Worm (Caenorhabditis elegans) whole organism, L1 larva: ENCODE measurements around the gene C50F4.9.
A peak's percentile ranks its signal among the peaks of the same experiment; 100 is the strongest.

Experiments used
- C04F5.9 ChIP-seq: sonication (generic microtip); optimal IDR thresholded peaks from 2 replicates; lab custom pipeline; 2016; ENCODE audit warnings: missing genetic modification characterization, missing compliant biosample characterization
- C16A3.4 ChIP-seq: fragments of 150-350 bp; optimal IDR thresholded peaks from 2 replicates; lab custom pipeline; 2014; ENCODE audit warnings: missing biosample characterization, missing genetic modification characterization
- C34B4.2 ChIP-seq: sonication (generic microtip); optimal IDR thresholded peaks from 2 replicates; lab custom pipeline; 2017; ENCODE audit warnings: mild to moderate bottlenecking, missing genetic modification characterization, missing compliant biosample characterization
- F16B12.6 ChIP-seq: fragments of 150-350 bp; optimal IDR thresholded peaks from 2 replicates; lab custom pipeline; 2014; ENCODE audit warnings: missing biosample characterization, missing genetic modification characterization
- aly-2 ChIP-seq: fragments of 150-350 bp; optimal IDR thresholded peaks from 2 replicates; lab custom pipeline; 2014; ENCODE audit warnings: missing biosample characterization, missing genetic modification characterization
- ama-1 ChIP-seq: fragments of 150-350 bp; optimal IDR thresholded peaks from 2 replicates; lab custom pipeline; 2014
- blmp-1 ChIP-seq: fragments of 150-350 bp; optimal IDR thresholded peaks from 2 replicates; lab custom pipeline; 2014; ENCODE audit warnings: missing biosample characterization, missing genetic modification characterization
- ceh-8 ChIP-seq: fragments of 200-800 bp; sonication (Bioruptor generic); optimal IDR thresholded peaks from 2 replicates; lab custom pipeline; 2018; ENCODE audit warnings: mild to moderate bottlenecking, missing genetic modification characterization, moderate library complexity, missing compliant biosample characterization
- ceh-88 ChIP-seq: fragments of 200-800 bp; sonication (Bioruptor generic); IDR thresholded peaks from 2 replicates; pipeline ENCODE4 v1.3.6; 2022; ENCODE audit warnings: missing genetic modification characterization, missing compliant biosample characterization
- ces-1 ChIP-seq: fragments of 150-350 bp; optimal IDR thresholded peaks from 2 replicates; lab custom pipeline; 2014; ENCODE audit warnings: missing biosample characterization, missing genetic modification reagents, missing genetic modification characterization
- dsc-1 ChIP-seq: sonication (generic microtip); optimal IDR thresholded peaks from 2 replicates; lab custom pipeline; 2016; ENCODE audit warnings: mild to moderate bottlenecking, missing genetic modification characterization, missing compliant biosample characterization
- efl-1 ChIP-seq, 4 experiments: fragments of 150-350 bp; optimal IDR thresholded peaks in 3 of 4; peaks in 1 of 4; 1 replicate in 1 of 4; 2 replicates in 3 of 4; lab custom pipeline; 2014; ENCODE audit warnings: missing biosample characterization in 2 of 4, missing genetic modification characterization in 2 of 4, missing genetic modification reagents in 2 of 4
- efl-3 ChIP-seq: fragments of 200-800 bp; sonication (Bioruptor generic); optimal IDR thresholded peaks from 2 replicates; lab custom pipeline; 2018; ENCODE audit warnings: mild to moderate bottlenecking, missing genetic modification characterization, missing compliant biosample characterization
- egl-13 ChIP-seq: sonication (generic microtip); optimal IDR thresholded peaks from 2 replicates; lab custom pipeline; 2016; ENCODE audit warnings: missing genotype, missing genetic modification reagents, missing genetic modification characterization, missing compliant biosample characterization
- egl-27 ChIP-seq, 2 experiments: fragments of 150-350 bp in 1 of 2; sonication (generic microtip); optimal IDR thresholded peaks; 3 replicates each; lab custom pipeline; 2017 to 2018; ENCODE audit warnings: missing biosample characterization in 2 of 2, missing genetic modification characterization in 2 of 2, missing genetic modification reagents in 2 of 2
- elt-2 ChIP-seq: sonication (generic microtip); optimal IDR thresholded peaks from 2 replicates; lab custom pipeline; 2016; ENCODE audit warnings: missing genetic modification characterization, mild to moderate bottlenecking, inconsistent platforms, missing compliant biosample characterization, missing genetic modification reagents
- ets-5 ChIP-seq: fragments of 200-800 bp; sonication (Bioruptor generic); IDR thresholded peaks from 2 replicates; pipeline ENCODE4 v1.3.6; 2022; ENCODE audit warnings: missing genetic modification characterization, missing compliant biosample characterization
- fkh-4 ChIP-seq: sonication (generic microtip); optimal IDR thresholded peaks from 2 replicates; lab custom pipeline; 2016; ENCODE audit warnings: missing compliant biosample characterization, missing genetic modification characterization, borderline replicate concordance
- fkh-8 ChIP-seq: sonication (generic microtip); optimal IDR thresholded peaks from 2 replicates; lab custom pipeline; 2016; ENCODE audit warnings: mild to moderate bottlenecking, missing genetic modification characterization, missing compliant biosample characterization
- fos-1 ChIP-seq: fragments of 150-350 bp; optimal IDR thresholded peaks from 2 replicates; lab custom pipeline; 2014; ENCODE audit warnings: missing biosample characterization, missing genetic modification characterization
- hlh-17 ChIP-seq: fragments of 200-800 bp; sonication (Bioruptor generic); optimal IDR thresholded peaks from 2 replicates; lab custom pipeline; 2018; ENCODE audit warnings: missing genetic modification characterization, mild to moderate bottlenecking, missing compliant biosample characterization, moderate library complexity, borderline replicate concordance
- hlh-4 ChIP-seq: sonication (generic microtip); optimal IDR thresholded peaks from 2 replicates; lab custom pipeline; 2016; ENCODE audit warnings: mild to moderate bottlenecking, missing genetic modification characterization, missing compliant biosample characterization
- irx-1 ChIP-seq: sonication (generic microtip); optimal IDR thresholded peaks from 2 replicates; lab custom pipeline; 2016; ENCODE audit warnings: missing genetic modification characterization, missing compliant biosample characterization
- lin-14 ChIP-seq: fragments of 200-800 bp; sonication (Bioruptor generic); optimal IDR thresholded peaks from 2 replicates; lab custom pipeline; 2018; ENCODE audit warnings: mild to moderate bottlenecking, missing genetic modification characterization, moderate library complexity, missing compliant biosample characterization
- lin-15B ChIP-seq: fragments of 150-350 bp; sonication (generic microtip); optimal IDR thresholded peaks from 3 replicates; lab custom pipeline; 2014; ENCODE audit warnings: missing biosample characterization, missing genetic modification characterization
- lin-35 ChIP-seq, 2 experiments: fragments of 150-350 bp; optimal IDR thresholded peaks; 2 replicates each; lab custom pipeline; 2014; ENCODE audit warnings: missing biosample characterization in 2 of 2, missing genetic modification characterization in 2 of 2, missing genetic modification reagents in 2 of 2
- lin-39 ChIP-seq: fragments of 150-350 bp; optimal IDR thresholded peaks from 2 replicates; lab custom pipeline; 2014; ENCODE audit warnings: missing biosample characterization, missing genetic modification reagents, missing genetic modification characterization
- lir-3 ChIP-seq: sonication (generic microtip); optimal IDR thresholded peaks from 2 replicates; lab custom pipeline; 2016; ENCODE audit warnings: mild to moderate bottlenecking, missing genetic modification characterization, moderate library complexity, missing compliant biosample characterization; ENCODE audit not compliant: poor library complexity
- lsy-2 ChIP-seq, 2 experiments: fragments of 150-350 bp; optimal IDR thresholded peaks; 2 replicates each; lab custom pipeline; 2014; ENCODE audit warnings: missing biosample characterization in 2 of 2, missing genetic modification characterization in 2 of 2
- mdl-1 ChIP-seq, 2 experiments: fragments of 150-350 bp; optimal IDR thresholded peaks; 2 replicates each; lab custom pipeline; 2014 to 2017; ENCODE audit warnings: missing biosample characterization in 2 of 2, missing genetic modification characterization in 2 of 2, inconsistent platforms in 1 of 2
- mef-2 ChIP-seq: fragments of 150-350 bp; optimal IDR thresholded peaks from 2 replicates; lab custom pipeline; 2014; ENCODE audit warnings: missing biosample characterization, missing genetic modification characterization
- mep-1 ChIP-seq: fragments of 150-350 bp; optimal IDR thresholded peaks from 2 replicates; lab custom pipeline; 2014; ENCODE audit warnings: missing biosample characterization, missing genetic modification characterization
- nhr-11 ChIP-seq: fragments of 150-350 bp; optimal IDR thresholded peaks from 2 replicates; lab custom pipeline; 2014; ENCODE audit warnings: missing biosample characterization, missing genetic modification characterization
- nhr-12 ChIP-seq: sonication (generic microtip); optimal IDR thresholded peaks from 2 replicates; lab custom pipeline; 2017; ENCODE audit warnings: missing biosample characterization, missing genetic modification characterization
- nhr-19 ChIP-seq: fragments of 200-800 bp; sonication (Bioruptor generic); conservative IDR thresholded peaks from 2 replicates; pipeline ENCODE4 v1.3.6; 2022; ENCODE audit warnings: missing genetic modification characterization, missing compliant biosample characterization
- nhr-237 ChIP-seq: fragments of 150-350 bp; optimal IDR thresholded peaks from 2 replicates; lab custom pipeline; 2014; ENCODE audit warnings: missing biosample characterization, missing genetic modification characterization
- nhr-71 ChIP-seq: sonication (generic microtip); optimal IDR thresholded peaks from 2 replicates; lab custom pipeline; 2016; ENCODE audit warnings: mild to moderate bottlenecking, missing genetic modification characterization, moderate library complexity, missing compliant biosample characterization
- nhr-77 ChIP-seq: fragments of 150-350 bp; optimal IDR thresholded peaks from 2 replicates; lab custom pipeline; 2014; ENCODE audit warnings: missing biosample characterization, missing genetic modification characterization
- nhr-85 ChIP-seq: sonication (generic microtip); peaks from one replicate; lab custom pipeline; 2016; ENCODE audit warnings: missing genetic modification characterization, inconsistent platforms, missing compliant biosample characterization
- pag-3 ChIP-seq: sonication (generic microtip); optimal IDR thresholded peaks from 2 replicates; lab custom pipeline; 2017; ENCODE audit warnings: missing genetic modification characterization, mild to moderate bottlenecking, missing compliant biosample characterization, antibody characterized with exemption, borderline replicate concordance; ENCODE audit not compliant: insufficient read depth
- pax-3 ChIP-seq: fragments of 200-800 bp; sonication (Bioruptor generic); optimal IDR thresholded peaks from 2 replicates; lab custom pipeline; 2018; ENCODE audit warnings: mild to moderate bottlenecking, missing genetic modification characterization, moderate library complexity, missing compliant biosample characterization
- rnt-1 ChIP-seq: sonication (generic microtip); optimal IDR thresholded peaks from 2 replicates; lab custom pipeline; 2016; ENCODE audit warnings: mild to moderate bottlenecking, missing genetic modification characterization, moderate library complexity, missing compliant biosample characterization
- snpc-4 ChIP-seq: fragments of 150-350 bp; optimal IDR thresholded peaks from 2 replicates; lab custom pipeline; 2014; ENCODE audit warnings: missing biosample characterization, missing genetic modification characterization
- sox-4 ChIP-seq: sonication (generic microtip); optimal IDR thresholded peaks from 2 replicates; lab custom pipeline; 2016; ENCODE audit warnings: missing genetic modification characterization, missing compliant biosample characterization
- sptf-1 ChIP-seq: fragments of 150-350 bp; optimal IDR thresholded peaks from 2 replicates; lab custom pipeline; 2014; ENCODE audit warnings: missing biosample characterization, missing genetic modification characterization
- swsn-7 ChIP-seq: sonication (generic microtip); optimal IDR thresholded peaks from 2 replicates; lab custom pipeline; 2016; ENCODE audit warnings: missing genetic modification characterization, missing compliant biosample characterization
- tbx-2 ChIP-seq: sonication (generic microtip); optimal IDR thresholded peaks from 2 replicates; lab custom pipeline; 2016; ENCODE audit warnings: missing genetic modification characterization, missing compliant biosample characterization
- tlp-1 ChIP-seq: fragments of 150-350 bp; optimal IDR thresholded peaks from 2 replicates; lab custom pipeline; 2014; ENCODE audit warnings: missing biosample characterization, missing genetic modification characterization
- unc-130 ChIP-seq: fragments of 150-350 bp; optimal IDR thresholded peaks from 2 replicates; lab custom pipeline; 2017; ENCODE audit warnings: missing biosample characterization, missing genetic modification characterization, inconsistent platforms
- unc-62 ChIP-seq: fragments of 150-350 bp; optimal IDR thresholded peaks from 2 replicates; lab custom pipeline; 2014; ENCODE audit warnings: missing biosample characterization, missing genetic modification reagents, missing genetic modification characterization
- unc-98 ChIP-seq: fragments of 200-800 bp; sonication (Bioruptor generic); IDR thresholded peaks from 2 replicates; pipeline ENCODE4 v1.3.6; 2022; ENCODE audit warnings: missing genetic modification characterization, missing compliant biosample characterization
- vab-15 ChIP-seq: sonication (generic microtip); optimal IDR thresholded peaks from 2 replicates; lab custom pipeline; 2017; ENCODE audit warnings: missing genotype, mild to moderate bottlenecking, missing genetic modification characterization, missing compliant biosample characterization
- zag-1 ChIP-seq: fragments of 150-350 bp; optimal IDR thresholded peaks from 2 replicates; lab custom pipeline; 2014; ENCODE audit warnings: missing biosample characterization, missing genetic modification characterization
- ztf-11 ChIP-seq, 2 experiments: sonication (generic microtip); optimal IDR thresholded peaks; 2 replicates each; lab custom pipeline; 2016 to 2017; ENCODE audit warnings: missing genetic modification characterization in 2 of 2, missing biosample characterization in 1 of 2, missing compliant biosample characterization in 1 of 2

The C50F4.9 gene

DNA sequence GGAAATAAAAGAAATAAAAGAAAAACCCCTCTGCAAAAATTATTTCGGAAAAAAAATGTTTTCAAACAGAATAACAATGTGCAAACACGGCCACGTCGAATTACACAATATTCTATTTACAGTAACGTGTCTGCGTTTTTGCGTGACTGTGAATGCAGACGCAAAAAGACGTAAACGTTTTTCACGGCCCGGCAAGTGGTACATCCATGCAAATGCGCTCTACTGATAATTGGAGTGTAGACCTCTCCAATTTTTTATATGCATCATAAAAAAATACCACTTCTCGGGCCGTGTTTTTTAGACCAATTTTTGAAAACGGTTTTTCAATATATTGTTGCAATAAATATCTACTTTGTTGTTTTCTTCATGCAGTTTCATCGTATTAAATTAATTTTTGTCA, 25.5 kb upstream of the C50F4.9 start, which contains the start of gene nstp-10:
nstp-10 (minus strand) TSS at position 378 of the 400 bp plus-strand sequence.
- TF ChIP-seq lir-3 (tag; lab: Kevin White, UChicago) (no peak), dsc-1 (tag; lab: Kevin White, UChicago) (peak; percentile 16), ama-1 (lab: Kevin White, UChicago) (no peak), lsy-2 (tag; optimal IDR thresholded peaks at IDR 0.05; lab: Kevin White, UChicago) (peak; percentile 62 to 79), snpc-4 (tag; lab: Kevin White, UChicago) (peak; percentile 4), unc-130 (no peak), lin-14 (GFP tag; lab: Kevin White, UChicago) (peak; percentile 67), C16A3.4 (tag; lab: Kevin White, UChicago) (peak; percentile 31), hlh-17 (GFP tag; lab: Kevin White, UChicago) (no peak), ztf-11 (tag; optimal IDR thresholded peaks at IDR 0.05; lab: Kevin White, UChicago) (no peak), ceh-88 (GFP tag; lab: Robert Waterston, UW) (no peak), lin-39 (tag; lab: Kevin White, UChicago) (no peak), efl-1 (optimal IDR thresholded peaks at IDR 0.05; lab: Kevin White, UChicago) (peak; percentile 64 to 68), efl-1 (GFP tag; optimal IDR thresholded peaks at IDR 0.05 in 1 of 2; lab: Kevin White, UChicago) (peak in 1 of 2 experiments; percentile 53), rnt-1 (tag; lab: Kevin White, UChicago) (peak; percentile 36), elt-2 (tag; lab: Kevin White, UChicago) (no peak), nhr-71 (tag; lab: Kevin White, UChicago) (peak; percentile 54), sox-4 (tag; lab: Kevin White, UChicago) (no peak), fkh-8 (tag; lab: Kevin White, UChicago) (peak; percentile 11), mep-1 (tag; lab: Kevin White, UChicago) (peak; percentile 12), egl-27 (tag; optimal IDR thresholded peaks at IDR 0.05; lab: Kevin White, UChicago) (no peak), nhr-237 (tag; lab: Kevin White, UChicago) (no peak), fkh-4 (no peak), aly-2 (no peak), mef-2 (tag; lab: Kevin White, UChicago) (no peak), nhr-11 (no peak), swsn-7 (tag; lab: Kevin White, UChicago) (peak; percentile 46), sptf-1 (tag; lab: Kevin White, UChicago) (no peak), lin-15B (tag; lab: Kevin White, UChicago) (peak; percentile 31), nhr-85 (tag; lab: Kevin White, UChicago) (no peak), nhr-77 (tag; lab: Kevin White, UChicago) (no peak), lin-35 (GFP tag; optimal IDR thresholded peaks at IDR 0.05; lab: Kevin White, UChicago) (peak; percentile 57 to 69), unc-62 (GFP tag; lab: Kevin White, UChicago) (no peak), C34B4.2 (tag; lab: Kevin White, UChicago) (no peak), blmp-1 (tag; lab: Kevin White, UChicago) (no peak), F16B12.6 (tag; lab: Kevin White, UChicago) (peak; percentile 73), pax-3 (tag; lab: Kevin White, UChicago) (no peak), tbx-2 (tag; lab: Kevin White, UChicago) (peak; percentile 16), efl-3 (GFP tag; lab: Kevin White, UChicago) (no peak), hlh-4 (tag; lab: Kevin White, UChicago) (no peak), nhr-19 (GFP tag; lab: Robert Waterston, UW) (peak; percentile 50), ces-1 (GFP tag; lab: Kevin White, UChicago) (no peak), mdl-1 (tag; optimal IDR thresholded peaks at IDR 0.05; lab: Kevin White, UChicago) (no peak), fos-1 (tag; lab: Kevin White, UChicago) (peak; percentile 12), tlp-1 (tag; lab: Kevin White, UChicago) (no peak), vab-15 (tag; lab: Kevin White, UChicago) (no peak), egl-13 (no peak), unc-98 (GFP tag; lab: Robert Waterston, UW) (no peak), nhr-12 (tag; lab: Kevin White, UChicago) (no peak), pag-3 (tag; lab: Kevin White, UChicago) (no peak), ceh-8 (GFP tag; lab: Kevin White, UChicago) (no peak), zag-1 (tag; lab: Kevin White, UChicago) (no peak), irx-1 (tag; lab: Kevin White, UChicago) (peak; percentile 12), C04F5.9 (tag; lab: Kevin White, UChicago) (no peak), ets-5 (no peak)
